Fruit fly (Drosophila melanogaster) whole organism, pupa: ENCODE data around the gene CG33290.

Source experiments
- CG10348 ChIP-seq: fragments of 200-800 bp; sonication (Bioruptor generic); IDR thresholded peaks from 2 replicates; pipeline ENCODE4 v1.3.6; 2022; ENCODE audit warnings: missing biosample characterization, missing genetic modification characterization
- CG12605 ChIP-seq: fragments of 200-800 bp; sonication (Bioruptor generic); IDR thresholded peaks from 2 replicates; pipeline ENCODE4 v1.3.6; 2022; ENCODE audit warnings: missing biosample characterization, missing genetic modification characterization
- CG13204 ChIP-seq: fragments of 200-800 bp; sonication (Bioruptor generic); optimal IDR thresholded peaks from 2 replicates; lab custom pipeline; 2018; ENCODE audit warnings: missing biosample characterization, mild to moderate bottlenecking, missing genetic modification characterization, moderate library complexity
- CG14655 ChIP-seq: fragments of 200-800 bp; sonication (Bioruptor generic); optimal IDR thresholded peaks from 3 replicates; lab custom pipeline; 2017; ENCODE audit warnings: mild to moderate bottlenecking, missing biosample characterization, missing genetic modification reagents, missing genetic modification characterization
- CG15710 ChIP-seq: fragments of 200-800 bp; sonication (Bioruptor generic); optimal IDR thresholded peaks from 2 replicates; lab custom pipeline; 2018; ENCODE audit warnings: missing biosample characterization, mild to moderate bottlenecking, missing genetic modification characterization, moderate library complexity
- CG17806 ChIP-seq: fragments of 200-800 bp; sonication (Bioruptor generic); optimal IDR thresholded peaks from 2 replicates; lab custom pipeline; 2018; ENCODE audit warnings: missing biosample characterization, mild to moderate bottlenecking, missing genetic modification characterization, moderate library complexity
- CG32121 ChIP-seq: fragments of 200-800 bp; sonication (Bioruptor generic); IDR thresholded peaks from 2 replicates; pipeline ENCODE4 v1.3.6; 2022; ENCODE audit warnings: missing biosample characterization, missing genetic modification characterization
- CG34367 ChIP-seq: fragments of 200-800 bp; sonication (Bioruptor generic); optimal IDR thresholded peaks from 2 replicates; lab custom pipeline; 2018; ENCODE audit warnings: missing biosample characterization, mild to moderate bottlenecking, missing genetic modification characterization
- CG4496 ChIP-seq: fragments of 200-800 bp; sonication (Bioruptor generic); IDR thresholded peaks from 3 replicates; pipeline ENCODE4 v1.3.6; 2022; ENCODE audit warnings: missing biosample characterization, missing genetic modification characterization
- CG8159 ChIP-seq: fragments of 200-800 bp; sonication (Bioruptor generic); optimal IDR thresholded peaks from 3 replicates; lab custom pipeline; 2018; ENCODE audit warnings: missing biosample characterization, mild to moderate bottlenecking, missing genetic modification characterization, moderate library complexity
- CG8301 ChIP-seq: fragments of 200-800 bp; sonication (Bioruptor generic); optimal IDR thresholded peaks from 2 replicates; lab custom pipeline; 2018; ENCODE audit warnings: missing biosample characterization, mild to moderate bottlenecking, missing genetic modification characterization
- CG9948 ChIP-seq: fragments of 200-800 bp; sonication (Bioruptor generic); optimal IDR thresholded peaks from 2 replicates; lab custom pipeline; 2018; ENCODE audit warnings: missing biosample characterization, mild to moderate bottlenecking, missing genetic modification characterization, moderate library complexity
- D1 ChIP-seq: fragments of 200-800 bp; sonication (Bioruptor generic); optimal IDR thresholded peaks from 2 replicates; lab custom pipeline; 2018; ENCODE audit warnings: missing biosample characterization, mild to moderate bottlenecking, missing genetic modification characterization, moderate library complexity
- EcR ChIP-seq: fragments of 200-800 bp; sonication (Bioruptor generic); optimal IDR thresholded peaks from 3 replicates; lab custom pipeline; 2019; ENCODE audit warnings: missing biosample characterization, missing genetic modification characterization, mild to moderate bottlenecking, moderate library complexity, missing genetic modification reagents
- Ets98B ChIP-seq: fragments of 200-800 bp; sonication (Bioruptor generic); IDR thresholded peaks from 2 replicates; pipeline ENCODE4 v1.3.6; 2022; ENCODE audit warnings: missing biosample characterization, missing genetic modification characterization
- Pif1A ChIP-seq: fragments of 200-800 bp; sonication (Bioruptor generic); optimal IDR thresholded peaks from 3 replicates; lab custom pipeline; 2016; ENCODE audit warnings: missing biosample characterization, missing genetic modification characterization
- Pif1B ChIP-seq: fragments of 200-800 bp; sonication (Bioruptor generic); optimal IDR thresholded peaks from 3 replicates; lab custom pipeline; 2016; ENCODE audit warnings: missing biosample characterization, missing genetic modification characterization
- Snoo ChIP-seq: fragments of 200-800 bp; sonication (Bioruptor generic); optimal IDR thresholded peaks from 3 replicates; lab custom pipeline; 2017; ENCODE audit warnings: missing biosample characterization, mild to moderate bottlenecking, missing genetic modification characterization, inconsistent platforms
- fd96Ca ChIP-seq: fragments of 200-800 bp; sonication (Bioruptor generic); IDR thresholded peaks from 3 replicates; pipeline ENCODE4 v1.3.6; 2022; ENCODE audit warnings: missing biosample characterization, missing genetic modification characterization
- gl ChIP-seq: fragments of 200-800 bp; sonication (Bioruptor generic); optimal IDR thresholded peaks from 2 replicates; lab custom pipeline; 2018; ENCODE audit warnings: missing biosample characterization, mild to moderate bottlenecking, missing genetic modification characterization
- rn ChIP-seq: fragments of 200-800 bp; sonication (Bioruptor generic); IDR thresholded peaks from 2 replicates; pipeline ENCODE4 v1.3.6; 2022; ENCODE audit warnings: missing biosample characterization, missing genetic modification characterization

The CG33290 gene

dm6 chr3L:21554752-21555151 lies 12.6 kb downstream of the CG33290 start, which contains the start of gene Wnk:
TSS of gene Wnk (minus strand) at chr3L:21554928.
- TF ChIP-seq CG9948 (no peak), fd96Ca (GFP tag; lab: Robert Waterston, UW) (no peak)

DNA sequence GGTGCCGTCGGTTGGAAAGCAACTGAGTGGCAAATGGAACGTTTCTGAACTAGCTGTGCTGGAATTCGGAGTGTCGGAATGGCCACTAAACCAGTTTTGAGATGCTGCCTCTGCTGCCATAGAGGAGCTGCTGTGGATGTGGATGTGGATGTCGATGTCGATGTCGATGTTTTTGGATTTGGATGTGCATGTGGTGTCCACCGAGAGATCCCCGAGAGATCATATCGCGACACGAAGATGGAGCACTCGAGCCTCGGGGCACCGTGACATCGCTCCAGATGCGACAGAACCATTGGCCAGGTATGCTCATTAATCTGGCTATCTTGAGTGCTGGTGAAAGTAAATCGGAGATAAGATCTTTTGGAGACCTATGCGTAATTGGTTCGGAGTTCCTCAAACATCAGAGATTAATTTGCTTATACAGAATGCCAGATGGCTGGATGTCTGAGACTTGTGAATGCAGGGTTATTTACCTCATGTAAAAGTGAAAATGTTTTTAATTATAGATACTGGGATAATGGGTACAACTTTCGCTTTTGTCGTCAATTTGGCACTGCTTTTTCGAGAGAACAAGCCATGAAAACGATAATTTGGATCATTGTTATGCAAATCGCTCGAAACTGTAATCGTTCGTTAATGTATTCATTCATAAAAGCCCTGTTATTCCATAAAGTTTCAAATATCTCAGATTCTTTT lies 16.2 kb downstream of the CG33290 start, which contains the start of gene CG7173:
Gene CG7173, minus strand, starts transcription at position 51 of the 696 bp plus-strand sequence.
- no peak for TF ChIP-seq EcR (GFP tag; lab: Kevin White, UChicago)
- no peak for TF ChIP-seq CG8301 (tag; lab: Kevin White, UChicago)
- TF ChIP-seq rn (GFP tag; lab: Robert Waterston, UW) = no peak
- no peak for TF ChIP-seq CG8159
- TF ChIP-seq CG14655 (GFP tag; lab: Kevin White, UChicago) = no peak
- no peak for TF ChIP-seq Ets98B (GFP tag; lab: Robert Waterston, UW)
- TF ChIP-seq Pif1A = no peak
- TF ChIP-seq fd96Ca (GFP tag; lab: Robert Waterston, UW) = no peak
- no peak; the same call in 1 of the 3 replicates for TF ChIP-seq CG4496 (GFP tag; lab: Robert Waterston, UW)
- TF ChIP-seq Snoo = no peak
- TF ChIP-seq CG13204 = no peak
- TF ChIP-seq CG34367 (tag; lab: Kevin White, UChicago) = no peak
- no peak for TF ChIP-seq CG10348 (GFP tag; lab: Robert Waterston, UW)
- TF ChIP-seq, all 21 proteins: peak for 0

DNA sequence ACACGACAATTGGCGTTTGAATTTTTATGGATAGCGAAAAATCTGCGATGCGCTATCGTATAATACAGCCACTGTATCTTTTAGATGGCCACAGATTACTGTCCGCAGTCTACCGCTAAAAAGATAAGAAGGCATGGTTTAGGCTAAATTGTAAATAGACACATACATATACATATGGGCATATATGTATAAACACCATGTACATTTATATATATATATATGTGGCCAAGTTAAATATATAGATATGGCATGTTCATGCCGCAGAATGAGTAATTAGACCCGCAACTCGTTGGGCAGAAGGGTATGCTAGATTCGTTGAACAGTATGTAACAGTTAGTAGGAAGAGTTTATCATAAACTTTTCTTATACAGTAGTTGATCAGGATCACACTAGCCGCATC lies 19.9 kb downstream of the CG33290 start, which contains the start of gene CapaR:
Gene CapaR, minus strand, starts transcription at position 101 of the 400 bp plus-strand sequence.
- no peak for TF ChIP-seq CG12605 (GFP tag; lab: Robert Waterston, UW)
- no peak for TF ChIP-seq CG4496 (GFP tag; lab: Robert Waterston, UW)
- TF ChIP-seq CG9948 = no peak
- TF ChIP-seq CG8301 (tag; lab: Kevin White, UChicago) = no peak
- TF ChIP-seq gl (tag; lab: Kevin White, UChicago) = no peak
- TF ChIP-seq rn (GFP tag; lab: Robert Waterston, UW) = no peak
- no peak for TF ChIP-seq D1 (tag; lab: Kevin White, UChicago)
- TF ChIP-seq EcR (GFP tag; lab: Kevin White, UChicago) = no peak
- TF ChIP-seq CG17806 (tag; lab: Kevin White, UChicago) = no peak
- no peak for TF ChIP-seq CG8159
- TF ChIP-seq CG15710 (tag; lab: Kevin White, UChicago) = no peak
- no peak for TF ChIP-seq Pif1A
- TF ChIP-seq fd96Ca (GFP tag; lab: Robert Waterston, UW) = no peak
- no peak for TF ChIP-seq CG34367 (tag; lab: Kevin White, UChicago)
- TF ChIP-seq Ets98B (GFP tag; lab: Robert Waterston, UW) = no peak
- TF ChIP-seq Snoo = no peak
- no peak for TF ChIP-seq Pif1B (GFP tag; lab: Kevin White, UChicago)
- TF ChIP-seq CG14655 (GFP tag; lab: Kevin White, UChicago) = no peak
- TF ChIP-seq CG13204 = no peak
- no peak for TF ChIP-seq CG32121 (GFP tag; lab: Robert Waterston, UW)

DNA sequence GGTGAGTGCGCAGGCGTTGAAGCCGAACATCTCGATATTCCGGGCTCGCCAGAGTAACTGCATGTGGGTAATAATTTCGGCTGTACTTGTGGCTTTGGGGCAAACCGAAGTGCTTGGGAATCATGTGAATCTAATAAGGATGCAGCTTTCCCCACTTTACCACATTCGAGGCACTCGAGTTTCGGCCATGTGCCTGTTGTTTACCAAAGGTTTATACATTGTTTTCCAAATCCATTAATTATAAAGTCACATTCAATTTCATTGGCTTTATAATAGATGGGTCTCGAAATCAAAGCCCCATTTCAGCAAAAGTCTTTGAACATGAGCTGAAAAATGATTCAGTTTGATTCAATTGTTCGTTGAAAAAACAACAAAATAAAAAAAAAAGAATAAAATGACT lies 23.0 kb downstream of the CG33290 start, which contains the start of gene CG7634:
Gene CG7634, plus strand, starts transcription at position 301 of the 400 bp plus-strand sequence.
- no peak for TF ChIP-seq CG15710 (tag; lab: Kevin White, UChicago)
- TF ChIP-seq Ets98B (GFP tag; lab: Robert Waterston, UW) = no peak
- TF ChIP-seq Pif1A = no peak
- TF ChIP-seq CG34367 (tag; lab: Kevin White, UChicago) = no peak
- TF ChIP-seq CG10348 (GFP tag; lab: Robert Waterston, UW) = no peak
- TF ChIP-seq Snoo = no peak
- TF ChIP-seq CG4496 (GFP tag; lab: Robert Waterston, UW) = no peak
- TF ChIP-seq CG8159 = no peak
- no peak for TF ChIP-seq fd96Ca (GFP tag; lab: Robert Waterston, UW)
- no peak for TF ChIP-seq EcR (GFP tag; lab: Kevin White, UChicago)
- TF ChIP-seq CG14655 (GFP tag; lab: Kevin White, UChicago) = no peak
- no peak for TF ChIP-seq Pif1B (GFP tag; lab: Kevin White, UChicago)
- no peak for TF ChIP-seq CG12605 (GFP tag; lab: Robert Waterston, UW)
- TF ChIP-seq CG13204 = no peak
- no peak for TF ChIP-seq CG8301 (tag; lab: Kevin White, UChicago)
- TF ChIP-seq CG32121 (GFP tag; lab: Robert Waterston, UW) = no peak
- TF ChIP-seq CG9948 = no peak
- TF ChIP-seq rn (GFP tag; lab: Robert Waterston, UW) = no peak
- TF ChIP-seq CG17806 (tag; lab: Kevin White, UChicago) = no peak
- TF ChIP-seq gl (tag; lab: Kevin White, UChicago) = no peak

DNA sequence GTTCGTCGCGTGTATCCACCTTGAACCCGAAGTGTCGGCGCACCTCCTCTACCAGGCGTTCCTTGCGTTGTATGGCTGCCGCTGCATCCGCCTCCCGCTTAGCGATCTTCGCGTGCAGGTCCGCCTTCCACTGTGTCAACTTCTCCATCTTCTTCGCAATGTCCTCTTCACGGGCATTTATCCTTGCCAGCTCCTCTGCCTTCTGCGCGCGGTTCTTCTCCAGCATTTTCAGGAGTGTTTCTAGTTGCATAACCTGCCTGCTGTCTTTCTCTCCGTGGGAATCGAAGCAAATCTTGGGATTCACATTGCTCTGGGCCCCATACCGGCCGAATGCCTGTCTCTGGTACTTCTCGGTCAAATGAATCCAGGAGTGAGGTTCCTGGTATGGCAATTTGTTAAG lies 26.1 kb downstream of the CG33290 start:
- TF ChIP-seq CG4496 (GFP tag; lab: Robert Waterston, UW) (no peak), CG9948 (no peak), CG15710 (tag; lab: Kevin White, UChicago) (no peak), Pif1B (GFP tag; lab: Kevin White, UChicago) (no peak), CG14655 (GFP tag; lab: Kevin White, UChicago) (no peak), Pif1A (no peak), D1 (tag; lab: Kevin White, UChicago) (no peak), fd96Ca (GFP tag; lab: Robert Waterston, UW) (no peak), CG17806 (tag; lab: Kevin White, UChicago) (no peak), CG8159 (no peak), EcR (GFP tag; lab: Kevin White, UChicago) (no peak), gl (tag; lab: Kevin White, UChicago) (no peak), Ets98B (GFP tag; lab: Robert Waterston, UW) (no peak), CG13204 (no peak)
- TF ChIP-seq, all 21 proteins: peak for 0
